Fruit fly (Drosophila melanogaster): ENCODE data around the gene CG46435.

The CG46435 gene

dm6 chr3L:19585979-19586378 lies 41.1 kb downstream of the CG46435 start, which contains the start of the genes CG9231 and CG9330 (continued):
- TF ChIP-seq sima (GFP tag; optimal IDR thresholded peaks at IDR 0.05), result no peak
- no peak for TF ChIP-seq shn (GFP tag; optimal IDR thresholded peaks at IDR 0.05)
- no peak for TF ChIP-seq otp (GFP tag; IDR thresholded peaks at IDR 0.05)
- no peak for TF ChIP-seq CG1529 (GFP tag; optimal IDR thresholded peaks at IDR 0.05)
- TF ChIP-seq klu (GFP tag; IDR thresholded peaks at IDR 0.05), result no peak
- TF ChIP-seq CG16779 (GFP tag; IDR thresholded peaks at IDR 0.05), result no peak
- TF ChIP-seq dati (GFP tag; IDR thresholded peaks at IDR 0.05), result no peak
- TF ChIP-seq seq (GFP tag; IDR thresholded peaks at IDR 0.05), result no peak
- TF ChIP-seq CG31388 (GFP tag; optimal IDR thresholded peaks at IDR 0.05), result no peak
- no peak for TF ChIP-seq cg (GFP tag; optimal IDR thresholded peaks at IDR 0.05)
- no peak for TF ChIP-seq ham (GFP tag; IDR thresholded peaks at IDR 0.05)
- no peak for TF ChIP-seq CG6689 (GFP tag; IDR thresholded peaks at IDR 0.05)
- no peak for TF ChIP-seq pan (optimal IDR thresholded peaks at IDR 0.05)
- TF ChIP-seq pan (GFP tag; optimal IDR thresholded peaks at IDR 0.05 in 1 of 2, IDR thresholded peaks at IDR 0.05 in 1 of 2), result peak in 1 of 2 experiments; percentile 60
- peak; percentile 61 for TF ChIP-seq CG30403 (GFP tag; optimal IDR thresholded peaks at IDR 0.05)
- no peak for TF ChIP-seq Antp (GFP tag; optimal IDR thresholded peaks at IDR 0.05)
- peak; percentile 44 for TF ChIP-seq phol (tag; optimal IDR thresholded peaks at IDR 0.05)
- no peak for TF ChIP-seq CG8281 (tag; optimal IDR thresholded peaks at IDR 0.05)
- no peak for TF ChIP-seq zfh2 (GFP tag; optimal IDR thresholded peaks at IDR 0.05)
- no peak for TF ChIP-seq cato (GFP tag; optimal IDR thresholded peaks at IDR 0.05; ENCODE audit: borderline replicate concordance)
- peak; percentile 13 to 14 for TF ChIP-seq Pdp1 (GFP tag; optimal IDR thresholded peaks at IDR 0.05)
- TF ChIP-seq lov (optimal IDR thresholded peaks at IDR 0.05), result no peak
- TF ChIP-seq lov (GFP tag; IDR thresholded peaks at IDR 0.05), result no peak
- peak; percentile 38; the same call in 1 of the 3 replicates for TF ChIP-seq CG17361 (GFP tag; IDR thresholded peaks at IDR 0.05)
- no peak for TF ChIP-seq CG6272 (GFP tag; IDR thresholded peaks at IDR 0.05)
- peak; percentile 39 for TF ChIP-seq gem (tag; optimal IDR thresholded peaks at IDR 0.05)
- TF ChIP-seq Hey (tag; optimal IDR thresholded peaks at IDR 0.05), result no peak
- peak; percentile 3 for TF ChIP-seq Dad (GFP tag; optimal IDR thresholded peaks at IDR 0.05)
- TF ChIP-seq CG11696 (GFP tag; IDR thresholded peaks at IDR 0.05), result no peak
- peak; percentile 29; the same call in 1 of the 2 replicates for TF ChIP-seq Scr (GFP tag; IDR thresholded peaks at IDR 0.05; ENCODE audit: partially characterized antibody)
- no peak for TF ChIP-seq al (GFP tag; IDR thresholded peaks at IDR 0.05)
- TF ChIP-seq fd102C (GFP tag; optimal IDR thresholded peaks at IDR 0.05), result no peak
- TF ChIP-seq Gug (GFP tag; IDR thresholded peaks at IDR 0.05), result no peak
- TF ChIP-seq CG18599 (GFP tag; optimal IDR thresholded peaks at IDR 0.05), result no peak
- TF ChIP-seq Kr (GFP tag; optimal IDR thresholded peaks at IDR 0.05), result no peak
- TF ChIP-seq eyg (GFP tag; optimal IDR thresholded peaks at IDR 0.05), result no peak
- TF ChIP-seq vfl (GFP tag; optimal IDR thresholded peaks at IDR 0.05), result no peak
- TF ChIP-seq CG9215 (GFP tag; IDR thresholded peaks at IDR 0.05), result no peak
- no peak for TF ChIP-seq ap (GFP tag; IDR thresholded peaks at IDR 0.05)
- TF ChIP-seq CG16813 (GFP tag; IDR thresholded peaks at IDR 0.05; ENCODE audit: partially characterized antibody), result no peak
- peak; percentile 49 for TF ChIP-seq Deaf1 (tag; optimal IDR thresholded peaks at IDR 0.05)
- TF ChIP-seq Awh (GFP tag; IDR thresholded peaks at IDR 0.05), result no peak
- peak; percentile 40 for TF ChIP-seq gsb-n (tag; optimal IDR thresholded peaks at IDR 0.05)
- no peak for TF ChIP-seq Lim3 (GFP tag; IDR thresholded peaks at IDR 0.05)
- TF ChIP-seq her (GFP tag; optimal IDR thresholded peaks at IDR 0.05), result no peak
- no peak for TF ChIP-seq slp2 (GFP tag; optimal IDR thresholded peaks at IDR 0.05)
- no peak for TF ChIP-seq CG7556 (GFP tag; optimal IDR thresholded peaks at IDR 0.05)
- no peak for TF ChIP-seq prd (optimal IDR thresholded peaks at IDR 0.05)
- TF ChIP-seq prd (GFP tag; IDR thresholded peaks at IDR 0.05), result no peak
- no peak for TF ChIP-seq hkb (optimal IDR thresholded peaks at IDR 0.05)
- no peak; the same call in 1 of the 2 replicates for TF ChIP-seq hkb (GFP tag; IDR thresholded peaks at IDR 0.05)
- peak; percentile 92 for TF ChIP-seq YL-1 (GFP tag; optimal IDR thresholded peaks at IDR 0.05)
- TF ChIP-seq CG10267 (tag; optimal IDR thresholded peaks at IDR 0.05), result peak; percentile 69

All from whole organism, embryonic.